Worm (Caenorhabditis elegans): Measurements from ENCODE around the gene C35A5.5.

Gene C35A5.5

DNA sequence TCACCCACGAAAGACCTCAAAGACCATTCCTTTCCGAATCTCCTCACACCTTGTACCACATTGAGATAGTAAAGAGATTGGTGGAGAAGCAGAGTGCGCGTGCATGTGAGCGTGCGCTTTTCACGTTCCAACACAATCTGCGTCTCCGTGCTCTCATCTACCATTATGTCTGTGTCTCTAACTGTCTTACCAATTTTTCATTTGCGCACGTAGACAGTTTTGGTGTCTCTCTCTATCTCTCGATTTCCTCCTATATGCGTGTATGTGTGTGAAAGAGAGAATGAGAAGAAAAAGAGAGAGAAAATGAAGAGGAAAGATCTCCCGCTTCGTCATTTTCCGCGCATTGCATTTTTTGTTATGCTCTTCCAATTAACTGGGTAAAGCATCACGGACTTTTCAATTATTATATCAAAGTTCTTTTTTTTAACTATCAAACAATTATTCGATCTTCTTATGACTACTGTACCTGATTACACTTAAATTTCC, 39.0 kb upstream of the C35A5.5 start (continued):
- TF ChIP-seq elt-3 (tag; optimal IDR thresholded peaks at IDR 0.05) (peak in 4 of 6 experiments; percentile 90 to 97 (median 93)), pqm-1 (tag; optimal IDR thresholded peaks at IDR 0.05) (peak; percentile 38), ztf-11 (tag; optimal IDR thresholded peaks at IDR 0.05) (peak in 1 of 2 experiments; percentile 46), nhr-71 (tag; optimal IDR thresholded peaks at IDR 0.05) (peak; percentile 98), efl-1 (optimal IDR thresholded peaks at IDR 0.05) (peak; percentile 85 to 91), efl-1 (GFP tag; optimal IDR thresholded peaks at IDR 0.05 in 1 of 2) (peak; percentile 55 to 96), nhr-84 (tag; optimal IDR thresholded peaks at IDR 0.05) (no peak), C34B4.2 (tag; optimal IDR thresholded peaks at IDR 0.05) (no peak), dpl-1 (GFP tag; optimal IDR thresholded peaks at IDR 0.05) (peak; percentile 62 to 71 (median 64)), nhr-11 (tag; optimal IDR thresholded peaks at IDR 0.05) (peak; percentile 93), isw-1 (GFP tag; IDR thresholded peaks at IDR 0.05) (peak; percentile 76), ceh-88 (GFP tag; IDR thresholded peaks at IDR 0.05) (peak; percentile 72; the same call in 1 of the 2 replicates), swsn-7 (tag; optimal IDR thresholded peaks at IDR 0.05) (peak; percentile 95), unc-86 (tag; optimal IDR thresholded peaks at IDR 0.05) (peak; percentile 95), nhr-12 (tag; optimal IDR thresholded peaks at IDR 0.05) (no peak), aha-1 (tag; optimal IDR thresholded peaks at IDR 0.05) (peak; percentile 100), mep-1 (tag; optimal IDR thresholded peaks at IDR 0.05) (peak; percentile 95), lir-3 (tag; optimal IDR thresholded peaks at IDR 0.05; ENCODE audit: poor library complexity) (peak; percentile 75), blmp-1 (tag; optimal IDR thresholded peaks at IDR 0.05) (peak; percentile 94), alr-1 (tag; optimal IDR thresholded peaks at IDR 0.05; ENCODE audit: borderline replicate concordance) (no peak), nhr-76 (tag; optimal IDR thresholded peaks at IDR 0.05) (peak; percentile 47), egl-27 (tag; optimal IDR thresholded peaks at IDR 0.05) (peak; percentile 92 to 99), pax-3 (tag; optimal IDR thresholded peaks at IDR 0.05) (peak; percentile 90), F16B12.6 (tag; optimal IDR thresholded peaks at IDR 0.05) (peak; percentile 24), hpl-2 (GFP tag; optimal IDR thresholded peaks at IDR 0.05) (peak; percentile 44), ceh-63 (GFP tag; optimal IDR thresholded peaks at IDR 0.05) (no peak), lin-39 (tag; optimal IDR thresholded peaks at IDR 0.05) (peak; percentile 55), irx-1 (tag; optimal IDR thresholded peaks at IDR 0.05) (peak; percentile 84), ets-5 (GFP tag; IDR thresholded peaks at IDR 0.05) (no peak), elt-2 (tag; optimal IDR thresholded peaks at IDR 0.05) (peak; percentile 69), ceh-82 (tag; optimal IDR thresholded peaks at IDR 0.05) (peak; percentile 93 to 95 (median 94)), C16A3.4 (tag; optimal IDR thresholded peaks at IDR 0.05) (peak; percentile 95), tbx-2 (tag; optimal IDR thresholded peaks at IDR 0.05) (peak; percentile 95), rnt-1 (tag; optimal IDR thresholded peaks at IDR 0.05) (peak; percentile 89), lin-14 (GFP tag; optimal IDR thresholded peaks at IDR 0.05) (peak; percentile 100), vab-15 (tag; optimal IDR thresholded peaks at IDR 0.05) (peak; percentile 67), ama-1 (optimal IDR thresholded peaks at IDR 0.05) (peak; percentile 76)

DNA sequence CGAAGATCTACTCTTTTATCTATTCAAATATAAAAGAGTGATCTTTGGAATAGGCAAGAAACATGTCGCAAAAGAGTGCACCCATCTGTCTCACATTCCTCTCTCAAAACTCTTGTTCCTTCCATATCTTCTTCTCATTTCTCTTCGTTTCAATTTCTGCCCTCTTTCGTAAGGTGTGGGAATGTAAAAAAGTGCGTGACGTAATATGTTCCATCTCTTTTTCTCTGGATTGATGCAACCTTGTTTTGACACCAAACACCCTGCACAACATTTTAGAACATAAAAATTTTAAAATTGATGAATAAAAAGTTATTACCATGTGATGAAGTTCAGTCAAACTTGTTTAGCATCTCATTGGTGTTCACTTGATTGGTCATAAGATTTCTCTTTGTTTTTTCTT, 38.5 kb upstream of the C35A5.5 start:
- no peak for TF ChIP-seq nhr-237 (tag; optimal IDR thresholded peaks at IDR 0.05)
- TF ChIP-seq unc-86 (tag; optimal IDR thresholded peaks at IDR 0.05) = no peak
- TF ChIP-seq unc-130 (tag; optimal IDR thresholded peaks at IDR 0.05) = peak; percentile 8
- TF ChIP-seq dpl-1 (GFP tag; optimal IDR thresholded peaks at IDR 0.05) = no peak
- TF ChIP-seq efl-3 (GFP tag; optimal IDR thresholded peaks at IDR 0.05) = no peak
- no peak for TF ChIP-seq fos-1 (tag; optimal IDR thresholded peaks at IDR 0.05)
- TF ChIP-seq zag-1 (tag; optimal IDR thresholded peaks at IDR 0.05) = no peak
- TF ChIP-seq egl-13 (tag; optimal IDR thresholded peaks at IDR 0.05) = no peak
- peak; percentile 57 for TF ChIP-seq rnt-1 (tag; optimal IDR thresholded peaks at IDR 0.05)
- no peak for TF ChIP-seq nhr-28 (tag; optimal IDR thresholded peaks at IDR 0.05)
- peak; percentile 9 for TF ChIP-seq blmp-1 (tag; optimal IDR thresholded peaks at IDR 0.05)
- TF ChIP-seq F16B12.6 (tag; optimal IDR thresholded peaks at IDR 0.05) = no peak
- no peak for TF ChIP-seq sup-37 (GFP tag; optimal IDR thresholded peaks at IDR 0.05)
- TF ChIP-seq unc-62 (GFP tag; optimal IDR thresholded peaks at IDR 0.05) = no peak
- TF ChIP-seq lin-13 (GFP tag; optimal IDR thresholded peaks at IDR 0.05) = no peak
- TF ChIP-seq jun-1 (tag; optimal IDR thresholded peaks at IDR 0.05) = no peak
- no peak for TF ChIP-seq nhr-84 (tag; optimal IDR thresholded peaks at IDR 0.05)
- TF ChIP-seq ceh-88 (GFP tag; IDR thresholded peaks at IDR 0.05) = no peak
- TF ChIP-seq efl-1 (optimal IDR thresholded peaks at IDR 0.05) = no peak
- TF ChIP-seq efl-1 (GFP tag; optimal IDR thresholded peaks at IDR 0.05 in 1 of 2) = no peak
- TF ChIP-seq vab-15 (tag; optimal IDR thresholded peaks at IDR 0.05) = no peak
- no peak for TF ChIP-seq fkh-8 (tag; optimal IDR thresholded peaks at IDR 0.05)
- TF ChIP-seq fkh-4 (tag; optimal IDR thresholded peaks at IDR 0.05; ENCODE audit: borderline replicate concordance) = no peak
- TF ChIP-seq swsn-7 (tag; optimal IDR thresholded peaks at IDR 0.05) = no peak
- TF ChIP-seq ceh-63 (GFP tag; optimal IDR thresholded peaks at IDR 0.05) = no peak
- TF ChIP-seq ama-1 (optimal IDR thresholded peaks at IDR 0.05) = no peak
- no peak for TF ChIP-seq grh-1 (GFP tag; IDR thresholded peaks at IDR 0.05)

All from whole organism, L1 larva.